Fruit fly (Drosophila melanogaster) whole organism, embryonic: Measurements from ENCODE around the gene Top3alpha.

Experiments used
- Blimp-1 ChIP-seq: fragments of 200-800 bp; sonication (Bioruptor generic); optimal IDR thresholded peaks from 3 replicates; lab custom pipeline; 2018; ENCODE audit warnings: missing biosample characterization, missing genetic modification characterization, mild to moderate bottlenecking, moderate library complexity, missing genetic modification reagents
- CG10267 ChIP-seq: fragments of 200-800 bp; sonication (Bioruptor generic); optimal IDR thresholded peaks from 2 replicates; lab custom pipeline; 2018; ENCODE audit warnings: missing biosample characterization, mild to moderate bottlenecking, missing genetic modification characterization, moderate library complexity
- CG10366 ChIP-seq: fragments of 200-800 bp; sonication (Bioruptor generic); IDR thresholded peaks from 2 replicates; pipeline ENCODE4 v1.3.6; 2022; ENCODE audit warnings: missing biosample characterization, missing genetic modification characterization
- CG10543 ChIP-seq: fragments of 200-800 bp; sonication (Bioruptor generic); optimal IDR thresholded peaks from 3 replicates; lab custom pipeline; 2017; ENCODE audit warnings: missing biosample characterization, mild to moderate bottlenecking, missing genetic modification characterization, moderate library complexity
- CG10979 ChIP-seq: fragments of 200-800 bp; sonication (Bioruptor generic); optimal IDR thresholded peaks from 2 replicates; lab custom pipeline; 2018; ENCODE audit warnings: missing biosample characterization, mild to moderate bottlenecking, missing genetic modification characterization, moderate library complexity
- CG11504 ChIP-seq: fragments of 200-800 bp; sonication (Bioruptor generic); optimal IDR thresholded peaks from 3 replicates; lab custom pipeline; 2019; ENCODE audit warnings: missing biosample characterization, mild to moderate bottlenecking, missing genetic modification characterization, moderate library complexity
- CG13424 ChIP-seq: fragments of 200-800 bp; sonication (Bioruptor generic); optimal IDR thresholded peaks from 2 replicates; lab custom pipeline; 2019; ENCODE audit warnings: missing biosample characterization, mild to moderate bottlenecking, missing genetic modification characterization, moderate library complexity
- CG13624 ChIP-seq: fragments of 200-800 bp; sonication (Bioruptor generic); optimal IDR thresholded peaks from 2 replicates; lab custom pipeline; 2016; ENCODE audit warnings: missing biosample characterization, missing genetic modification characterization
- CG13775 ChIP-seq: fragments of 200-800 bp; sonication (Bioruptor generic); optimal IDR thresholded peaks from 3 replicates; lab custom pipeline; 2017; ENCODE audit warnings: missing biosample characterization, mild to moderate bottlenecking, missing genetic modification characterization
- CG15479 ChIP-seq: fragments of 200-800 bp; sonication (Bioruptor generic); optimal IDR thresholded peaks from 3 replicates; lab custom pipeline; 2019; ENCODE audit warnings: missing biosample characterization, mild to moderate bottlenecking, missing genetic modification characterization, moderate library complexity
- CG1602 ChIP-seq: fragments of 200-800 bp; sonication (Bioruptor generic); optimal IDR thresholded peaks from 3 replicates; lab custom pipeline; 2016; ENCODE audit warnings: missing biosample characterization, missing genetic modification characterization
- CG16815 ChIP-seq: fragments of 200-800 bp; sonication (Bioruptor generic); optimal IDR thresholded peaks from 3 replicates; lab custom pipeline; 2017; ENCODE audit warnings: missing biosample characterization, mild to moderate bottlenecking, missing genetic modification characterization
- CG2116 ChIP-seq: fragments of 200-800 bp; sonication (Bioruptor generic); optimal IDR thresholded peaks from 3 replicates; lab custom pipeline; 2018; ENCODE audit warnings: missing biosample characterization, mild to moderate bottlenecking, missing genetic modification characterization
- CG30403 ChIP-seq: fragments of 200-800 bp; sonication (Bioruptor generic); optimal IDR thresholded peaks from 3 replicates; lab custom pipeline; 2016; ENCODE audit warnings: missing biosample characterization, missing genetic modification characterization
- CG3407 ChIP-seq: fragments of 200-800 bp; sonication (Bioruptor generic); optimal IDR thresholded peaks from 2 replicates; lab custom pipeline; 2018; ENCODE audit warnings: missing biosample characterization, mild to moderate bottlenecking, missing genetic modification characterization
- CG4282 ChIP-seq: fragments of 200-800 bp; sonication (Bioruptor generic); optimal IDR thresholded peaks from 2 replicates; lab custom pipeline; 2016; ENCODE audit warnings: missing biosample characterization, missing genetic modification characterization
- CG4617 ChIP-seq: fragments of 200-800 bp; sonication (Bioruptor generic); optimal IDR thresholded peaks from 3 replicates; lab custom pipeline; 2016; ENCODE audit warnings: missing biosample characterization, missing genetic modification characterization, borderline replicate concordance
- CG4854 ChIP-seq: fragments of 200-800 bp; sonication (Bioruptor generic); optimal IDR thresholded peaks from 2 replicates; lab custom pipeline; 2016; ENCODE audit warnings: missing biosample characterization, missing genetic modification characterization, inconsistent platforms
- CG6654 ChIP-seq: fragments of 200-800 bp; sonication (Bioruptor generic); optimal IDR thresholded peaks from 2 replicates; lab custom pipeline; 2017; ENCODE audit warnings: missing biosample characterization, mild to moderate bottlenecking, missing genetic modification characterization
- CG6813 ChIP-seq: fragments of 200-800 bp; sonication (Bioruptor generic); optimal IDR thresholded peaks from 2 replicates; lab custom pipeline; 2017; ENCODE audit warnings: missing biosample characterization, missing genetic modification characterization, mild to moderate bottlenecking, moderate library complexity, missing genetic modification reagents
- CG7357 ChIP-seq: fragments of 200-800 bp; sonication (Bioruptor generic); IDR thresholded peaks from 3 replicates; pipeline ENCODE4 v1.3.6; 2022; ENCODE audit warnings: missing biosample characterization, missing genetic modification characterization
- CG7372 ChIP-seq: fragments of 200-800 bp; sonication (Bioruptor generic); IDR thresholded peaks from 2 replicates; pipeline ENCODE4 v1.3.6; 2022; ENCODE audit warnings: missing biosample characterization, missing genetic modification characterization
- GATAe ChIP-seq: fragments of 200-800 bp; sonication (Bioruptor generic); conservative IDR thresholded peaks from 2 replicates; pipeline ENCODE4 v1.3.6; 2022; ENCODE audit warnings: missing biosample characterization, missing genetic modification characterization
- H2.0 ChIP-seq: fragments of 200-800 bp; sonication (Bioruptor generic); IDR thresholded peaks from 2 replicates; pipeline ENCODE4 v1.3.6; 2022; ENCODE audit warnings: missing biosample characterization, missing genetic modification characterization
- HLH3B ChIP-seq: fragments of 200-800 bp; sonication (Bioruptor generic); IDR thresholded peaks from 2 replicates; pipeline ENCODE4 v1.3.6; 2022; ENCODE audit warnings: missing biosample characterization, missing genetic modification characterization
- HLHmδ ChIP-seq: fragments of 200-800 bp; sonication (Bioruptor generic); optimal IDR thresholded peaks from 2 replicates; lab custom pipeline; 2018; ENCODE audit warnings: missing biosample characterization, mild to moderate bottlenecking, missing genetic modification characterization, moderate library complexity
- Hr3 ChIP-seq: fragments of 200-800 bp; sonication (Bioruptor generic); optimal IDR thresholded peaks from 3 replicates; lab custom pipeline; 2016; ENCODE audit warnings: missing biosample characterization, missing genetic modification characterization
- Jarid2 ChIP-seq: fragments of 200-800 bp; sonication (Bioruptor generic); optimal IDR thresholded peaks from 3 replicates; lab custom pipeline; 2017; ENCODE audit warnings: mild to moderate bottlenecking, missing biosample characterization, missing genetic modification reagents, missing genetic modification characterization
- Lim3 ChIP-seq: fragments of 200-800 bp; sonication (Bioruptor generic); IDR thresholded peaks from 2 replicates; pipeline ENCODE4 v1.3.6; 2022; ENCODE audit warnings: missing biosample characterization, missing genetic modification characterization
- Oaz ChIP-seq: fragments of 200-800 bp; sonication (Bioruptor generic); IDR thresholded peaks from 2 replicates; pipeline ENCODE4 v1.3.6; 2022; ENCODE audit warnings: missing biosample characterization, missing genetic modification characterization
- Optix ChIP-seq: fragments of 200-800 bp; sonication (Bioruptor generic); IDR thresholded peaks from 3 replicates; pipeline ENCODE4 v1.3.6; 2022; ENCODE audit warnings: missing biosample characterization, missing genetic modification characterization
- Side ChIP-seq: fragments of 200-800 bp; sonication (Bioruptor generic); optimal IDR thresholded peaks from 2 replicates; lab custom pipeline; 2016; ENCODE audit warnings: missing biosample characterization, missing genetic modification characterization
- Sry-δ ChIP-seq: fragments of 200-800 bp; sonication (Bioruptor generic); optimal IDR thresholded peaks from 2 replicates; lab custom pipeline; 2016; ENCODE audit warnings: missing biosample characterization, missing genetic modification characterization
- Trl ChIP-seq, 3 experiments: fragments of >200 bp in 2 of 3; fragments of 200-800 bp in 1 of 3; sonication (Bioruptor generic) in 1 of 3; optimal IDR thresholded peaks; 2 replicates in 1 of 3; 3 replicates in 2 of 3; lab custom pipeline; 2016 to 2017; ENCODE audit warnings: missing biosample characterization in 1 of 3, missing genetic modification characterization in 1 of 3
- Vsx1 ChIP-seq: fragments of 200-800 bp; sonication (Bioruptor generic); optimal IDR thresholded peaks from 2 replicates; lab custom pipeline; 2017; ENCODE audit warnings: missing biosample characterization, mild to moderate bottlenecking, missing genetic modification characterization, missing genetic modification reagents
- YL-1 ChIP-seq: fragments of 200-800 bp; sonication (Bioruptor generic); optimal IDR thresholded peaks from 3 replicates; lab custom pipeline; 2017; ENCODE audit warnings: missing biosample characterization, mild to moderate bottlenecking, missing genetic modification characterization
- ato ChIP-seq: fragments of 200-800 bp; sonication (Bioruptor generic); IDR thresholded peaks from 2 replicates; pipeline ENCODE4 v1.3.6; 2022; ENCODE audit warnings: missing biosample characterization, missing genetic modification characterization; ENCODE audit not compliant: partially characterized antibody
- bbx ChIP-seq: fragments of 200-800 bp; sonication (Bioruptor generic); IDR thresholded peaks from 2 replicates; pipeline ENCODE4 v1.3.6; 2022; ENCODE audit warnings: missing biosample characterization, missing genetic modification characterization; ENCODE audit not compliant: partially characterized antibody
- bsh ChIP-seq, 2 experiments: fragments of 200-800 bp; sonication (Bioruptor generic); optimal IDR thresholded peaks; 2 replicates each; lab custom pipeline; 2017 to 2018; ENCODE audit warnings: mild to moderate bottlenecking in 2 of 2, missing biosample characterization in 2 of 2, missing genetic modification characterization in 2 of 2, moderate library complexity in 1 of 2
- cato ChIP-seq: fragments of 200-800 bp; sonication (Bioruptor generic); optimal IDR thresholded peaks from 2 replicates; lab custom pipeline; 2016; ENCODE audit warnings: missing biosample characterization, missing genetic modification characterization, borderline replicate concordance
- crp ChIP-seq, 2 experiments: fragments of 200-800 bp; sonication (Bioruptor generic); optimal IDR thresholded peaks; 2 replicates in 1 of 2; 3 replicates in 1 of 2; lab custom pipeline; 2017; ENCODE audit warnings: missing biosample characterization in 2 of 2, missing genetic modification characterization in 2 of 2, mild to moderate bottlenecking in 1 of 2, moderate library complexity in 1 of 2
- dimm ChIP-seq: fragments of 200-800 bp; sonication (Bioruptor generic); IDR thresholded peaks from 2 replicates; pipeline ENCODE4 v1.3.6; 2022; ENCODE audit warnings: missing biosample characterization, missing genetic modification characterization
- insv ChIP-seq, 2 experiments: fragments of 200-800 bp; sonication (Bioruptor generic); optimal IDR thresholded peaks; 3 replicates each; lab custom pipeline; 2016 to 2018; ENCODE audit warnings: missing biosample characterization in 2 of 2, missing genetic modification characterization in 2 of 2
- jigr1 ChIP-seq: fragments of 200-800 bp; sonication (Bioruptor generic); IDR thresholded peaks from 3 replicates; pipeline ENCODE4 v1.3.6; 2022; ENCODE audit warnings: missing biosample characterization, missing genetic modification characterization
- lola ChIP-seq, 3 experiments: fragments of >200 bp in 2 of 3; fragments of 200-800 bp in 1 of 3; sonication (Bioruptor generic) in 1 of 3; optimal IDR thresholded peaks; 2 replicates each; lab custom pipeline; 2017 to 2019; ENCODE audit warnings: missing biosample characterization in 3 of 3, missing genetic modification characterization in 3 of 3, mild to moderate bottlenecking in 1 of 3, moderate library complexity in 1 of 3
- lov ChIP-seq, 2 experiments: fragments of 200-800 bp in 1 of 2; fragments of >200 bp in 1 of 2; sonication (Bioruptor generic) in 1 of 2; IDR thresholded peaks in 1 of 2; optimal IDR thresholded peaks in 1 of 2; 2 replicates in 1 of 2; 3 replicates in 1 of 2; pipeline versions ENCODE4 v1.3.6 to Lab custom; 2017 to 2022; ENCODE audit warnings: missing biosample characterization in 1 of 2, missing genetic modification characterization in 1 of 2
- pho ChIP-seq: fragments of 200-800 bp; sonication (Bioruptor generic); optimal IDR thresholded peaks from 2 replicates; lab custom pipeline; 2016; ENCODE audit warnings: missing biosample characterization, missing genetic modification characterization
- schlank ChIP-seq: fragments of 200-800 bp; sonication (Bioruptor generic); optimal IDR thresholded peaks from 2 replicates; lab custom pipeline; 2018; ENCODE audit warnings: missing biosample characterization, mild to moderate bottlenecking, missing genetic modification characterization
- tll ChIP-seq, 2 experiments: fragments of 200-800 bp in 1 of 2; fragments of >200 bp in 1 of 2; sonication (Bioruptor generic) in 1 of 2; optimal IDR thresholded peaks; 2 replicates each; lab custom pipeline; 2017 to 2019; ENCODE audit warnings: missing biosample characterization in 2 of 2, missing genetic modification characterization in 2 of 2, mild to moderate bottlenecking in 1 of 2, moderate library complexity in 1 of 2

Top3alpha gene

DNA sequence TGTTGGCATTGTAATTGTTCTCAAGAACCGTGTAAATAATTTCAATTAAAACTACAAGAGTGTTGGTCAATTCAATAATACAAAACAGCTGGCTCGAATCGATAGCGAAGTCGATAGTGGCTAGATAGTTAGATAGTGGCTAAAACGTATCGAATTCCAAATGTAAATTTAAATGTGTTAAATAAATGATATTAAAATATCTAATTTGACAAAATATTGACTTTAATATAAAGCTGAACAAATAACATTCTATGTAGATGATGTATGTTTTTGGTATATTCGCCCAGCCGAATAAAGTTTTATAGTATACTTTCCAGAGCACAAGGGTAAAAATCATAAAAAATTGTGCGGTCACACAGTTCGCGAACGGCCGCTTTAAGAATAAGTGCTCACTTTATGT is 28.3 kb downstream of the Top3alpha start, which contains the start of the genes Dpm1 and CG10137 (continued):
- no peak for TF ChIP-seq CG10979 (tag; lab: Kevin White, UChicago)
- TF ChIP-seq schlank (tag; lab: Kevin White, UChicago) = no peak
- no peak for TF ChIP-seq CG7357 (GFP tag; lab: Robert Waterston, UW)
- no peak for TF ChIP-seq CG16815 (GFP tag; lab: Kevin White, UChicago)
- no peak for TF ChIP-seq dimm
- TF ChIP-seq Side (GFP tag; lab: Kevin White, UChicago) = no peak
- TF ChIP-seq CG4617 (GFP tag; lab: Kevin White, UChicago) = peak; percentile 56
- no peak for TF ChIP-seq CG15479 (GFP tag; lab: Kevin White, UChicago)
- no peak for TF ChIP-seq CG13775 (GFP tag; lab: Kevin White, UChicago)
- peak; percentile 96 for TF ChIP-seq CG10267 (tag; lab: Kevin White, UChicago)
- TF ChIP-seq lola (GFP tag; optimal IDR thresholded peaks at IDR 0.05; lab: Kevin White, UChicago) = no peak
- TF ChIP-seq tll (GFP tag; optimal IDR thresholded peaks at IDR 0.05; lab: Kevin White, UChicago) = no peak
- TF ChIP-seq CG10366 (GFP tag; lab: Robert Waterston, UW) = no peak
- peak; percentile 35 for TF ChIP-seq YL-1
- TF ChIP-seq Trl (optimal IDR thresholded peaks at IDR 0.05; lab: Kevin White, UChicago) = no peak
- no peak for TF ChIP-seq Trl (GFP tag; optimal IDR thresholded peaks at IDR 0.05; lab: Kevin White, UChicago)
- no peak for TF ChIP-seq CG11504
- TF ChIP-seq bbx (GFP tag; lab: Robert Waterston, UW) = peak; percentile 69
- TF ChIP-seq Sry-δ (GFP tag; lab: Kevin White, UChicago) = peak; percentile 35
- peak; percentile 4 for TF ChIP-seq CG30403 (GFP tag; lab: Kevin White, UChicago)
- TF ChIP-seq Oaz (GFP tag; lab: Robert Waterston, UW) = no peak
- no peak for TF ChIP-seq cato
- TF ChIP-seq H2.0 = no peak
- TF ChIP-seq bsh (GFP tag; optimal IDR thresholded peaks at IDR 0.05; lab: Kevin White, UChicago) = no peak
- no peak for TF ChIP-seq CG13624
- TF ChIP-seq HLHmδ (GFP tag; lab: Kevin White, UChicago) = no peak
- no peak for TF ChIP-seq CG3407 (GFP tag; lab: Kevin White, UChicago)
- no peak for TF ChIP-seq insv (GFP tag; optimal IDR thresholded peaks at IDR 0.05; lab: Kevin White, UChicago)
- TF ChIP-seq CG4282 = no peak
- TF ChIP-seq lov (optimal IDR thresholded peaks at IDR 0.05; lab: Kevin White, UChicago) = no peak
- no peak for TF ChIP-seq lov (GFP tag; IDR thresholded peaks at IDR 0.05; lab: Robert Waterston, UW)
- no peak for TF ChIP-seq GATAe (GFP tag; lab: Robert Waterston, UW)
- TF ChIP-seq CG13424 = no peak
- peak; percentile 82 to 94 for TF ChIP-seq crp (GFP tag; optimal IDR thresholded peaks at IDR 0.05; lab: Kevin White, UChicago)
- TF ChIP-seq jigr1 (GFP tag; lab: Robert Waterston, UW) = no peak
- TF ChIP-seq CG2116 (GFP tag; lab: Kevin White, UChicago) = peak; percentile 74
- TF ChIP-seq CG4854 (GFP tag; lab: Kevin White, UChicago) = no peak
- TF ChIP-seq Vsx1 = no peak
- TF ChIP-seq ato (GFP tag; lab: Robert Waterston, UW) = no peak
- no peak for TF ChIP-seq CG7372
- no peak for TF ChIP-seq CG1602 (GFP tag; lab: Kevin White, UChicago)
- TF ChIP-seq Hr3 (GFP tag; lab: Kevin White, UChicago) = no peak
- TF ChIP-seq Blimp-1 = no peak
- TF ChIP-seq Optix (GFP tag; lab: Robert Waterston, UW) = no peak
- no peak for TF ChIP-seq HLH3B (GFP tag; lab: Robert Waterston, UW)
- TF ChIP-seq CG10543 (GFP tag; lab: Kevin White, UChicago) = no peak
- TF ChIP-seq CG6654 (GFP tag; lab: Kevin White, UChicago) = no peak
- no peak for TF ChIP-seq CG6813 (GFP tag; lab: Kevin White, UChicago)
- no peak for TF ChIP-seq Jarid2 (GFP tag; lab: Kevin White, UChicago)
- no peak for TF ChIP-seq pho
- TF ChIP-seq Lim3 = no peak
